Fruit fly (Drosophila melanogaster) whole organism, prepupa: ENCODE results near the gene CG6621.

ENCODE experiments used
- CG1621 ChIP-seq: fragments of 200-800 bp; sonication (Bioruptor generic); optimal IDR thresholded peaks from 3 replicates; lab custom pipeline; 2018; ENCODE audit warnings: missing biosample characterization, mild to moderate bottlenecking, missing genetic modification characterization
- CG32006 ChIP-seq: fragments of 200-800 bp; sonication (Bioruptor generic); optimal IDR thresholded peaks from 3 replicates; lab custom pipeline; 2017; ENCODE audit warnings: missing biosample characterization, mild to moderate bottlenecking, missing genetic modification characterization
- CG34406 ChIP-seq: fragments of 200-800 bp; sonication (Bioruptor generic); optimal IDR thresholded peaks from 3 replicates; lab custom pipeline; 2016; ENCODE audit warnings: missing biosample characterization, missing genetic modification characterization
- CG6792 ChIP-seq: fragments of 200-800 bp; sonication (Bioruptor generic); optimal IDR thresholded peaks from 3 replicates; lab custom pipeline; 2016; ENCODE audit warnings: missing biosample characterization, missing genetic modification characterization
- CG8319 ChIP-seq: fragments of 200-800 bp; sonication (Bioruptor generic); optimal IDR thresholded peaks from 3 replicates; lab custom pipeline; 2016; ENCODE audit warnings: missing biosample characterization, missing genetic modification characterization
- Gug ChIP-seq: fragments of 200-800 bp; sonication (Bioruptor generic); IDR thresholded peaks from 2 replicates; pipeline ENCODE4 v1.3.6; 2022; ENCODE audit warnings: missing biosample characterization, missing genetic modification characterization
- Hr38 ChIP-seq: sonication (Bioruptor generic); optimal IDR thresholded peaks from 2 replicates; lab custom pipeline; 2016; ENCODE audit warnings: missing biosample characterization, missing genetic modification characterization
- Hr39 ChIP-seq: fragments of 200-800 bp; sonication (Bioruptor generic); optimal IDR thresholded peaks from 2 replicates; lab custom pipeline; 2016; ENCODE audit warnings: missing biosample characterization, missing genetic modification characterization
- achi ChIP-seq: fragments of 200-800 bp; sonication (Bioruptor generic); optimal IDR thresholded peaks from 3 replicates; lab custom pipeline; 2016; ENCODE audit warnings: missing biosample characterization, missing genetic modification characterization
- fkh ChIP-seq: fragments of 200-800 bp; sonication (Bioruptor generic); optimal IDR thresholded peaks from 3 replicates; lab custom pipeline; 2017; ENCODE audit warnings: missing biosample characterization, mild to moderate bottlenecking, missing genetic modification characterization, moderate library complexity
- spab ChIP-seq: fragments of 200-800 bp; sonication (Bioruptor generic); optimal IDR thresholded peaks from 2 replicates; lab custom pipeline; 2017; ENCODE audit warnings: missing biosample characterization, mild to moderate bottlenecking, missing genetic modification characterization, missing genetic modification reagents
- vri ChIP-seq: fragments of 200-800 bp; sonication (Bioruptor generic); optimal IDR thresholded peaks from 3 replicates; lab custom pipeline; 2016; ENCODE audit warnings: missing biosample characterization, mild to moderate bottlenecking, missing genetic modification characterization

DNA sequence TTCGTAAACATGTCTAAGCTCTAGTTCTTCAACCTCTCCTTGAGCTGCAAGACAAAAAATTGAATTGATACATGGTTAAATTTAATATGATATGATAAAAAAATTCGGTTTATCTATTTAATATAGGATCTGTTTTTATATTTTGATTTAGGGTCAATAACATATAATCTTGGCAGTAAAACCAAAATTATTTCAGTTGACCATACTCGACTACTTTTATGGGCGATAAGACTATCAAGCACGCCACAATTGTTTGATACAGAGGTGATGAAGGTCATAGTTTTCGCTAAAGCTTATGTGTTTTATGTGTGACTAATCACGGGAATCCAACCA, 5.1 kb downstream of the CG6621 start:
- no peak for TF ChIP-seq CG32006 (GFP tag; lab: Kevin White, UChicago)
- no peak for TF ChIP-seq Gug (GFP tag; lab: Robert Waterston, UW)
- TF ChIP-seq Hr38 (GFP tag; lab: Kevin White, UChicago): no peak
- no peak for TF ChIP-seq spab (GFP tag; lab: Kevin White, UChicago)
- no peak for TF ChIP-seq CG34406 (GFP tag; lab: Kevin White, UChicago)
- no peak for TF ChIP-seq achi (GFP tag; lab: Kevin White, UChicago)
- TF ChIP-seq CG6792 (GFP tag; lab: Kevin White, UChicago): no peak
- no peak for TF ChIP-seq CG8319 (GFP tag; lab: Kevin White, UChicago)
- TF ChIP-seq Hr39 (GFP tag; lab: Kevin White, UChicago): no peak
- no peak for TF ChIP-seq CG1621
- no peak for TF ChIP-seq fkh (GFP tag; lab: Kevin White, UChicago)
- TF ChIP-seq vri (GFP tag; lab: Kevin White, UChicago): no peak
